Worm (Caenorhabditis elegans) whole organism, L1 larva: ENCODE data around the gene C07H6.2.

ENCODE experiments used
- C16A3.4 ChIP-seq: fragments of 150-350 bp; optimal IDR thresholded peaks from 2 replicates; lab custom pipeline; 2014; ENCODE audit warnings: missing biosample characterization, missing genetic modification characterization
- C34B4.2 ChIP-seq: sonication (generic microtip); optimal IDR thresholded peaks from 2 replicates; lab custom pipeline; 2017; ENCODE audit warnings: mild to moderate bottlenecking, missing genetic modification characterization, missing compliant biosample characterization
- aha-1 ChIP-seq: fragments of 150-350 bp; optimal IDR thresholded peaks from 2 replicates; lab custom pipeline; 2014; ENCODE audit warnings: missing biosample characterization, missing genetic modification characterization
- alr-1 ChIP-seq: fragments of 200-800 bp; sonication (Bioruptor generic); optimal IDR thresholded peaks from 2 replicates; lab custom pipeline; 2018; ENCODE audit warnings: borderline replicate concordance, mild to moderate bottlenecking, missing genetic modification characterization, missing compliant biosample characterization
- aly-2 ChIP-seq: fragments of 150-350 bp; optimal IDR thresholded peaks from 2 replicates; lab custom pipeline; 2014; ENCODE audit warnings: missing biosample characterization, missing genetic modification characterization
- ceh-88 ChIP-seq: fragments of 200-800 bp; sonication (Bioruptor generic); IDR thresholded peaks from 2 replicates; pipeline ENCODE4 v1.3.6; 2022; ENCODE audit warnings: missing genetic modification characterization, missing compliant biosample characterization
- ces-1 ChIP-seq: fragments of 150-350 bp; optimal IDR thresholded peaks from 2 replicates; lab custom pipeline; 2014; ENCODE audit warnings: missing biosample characterization, missing genetic modification reagents, missing genetic modification characterization
- dpl-1 ChIP-seq, 3 experiments: fragments of 150-350 bp in 2 of 3; sonication (generic microtip) in 1 of 3; optimal IDR thresholded peaks; 2 replicates each; lab custom pipeline; 2014 to 2017; ENCODE audit warnings: missing biosample characterization in 3 of 3, missing genetic modification characterization in 3 of 3, missing genetic modification reagents in 3 of 3
- dsc-1 ChIP-seq: sonication (generic microtip); optimal IDR thresholded peaks from 2 replicates; lab custom pipeline; 2016; ENCODE audit warnings: mild to moderate bottlenecking, missing genetic modification characterization, missing compliant biosample characterization
- elt-2 ChIP-seq: sonication (generic microtip); optimal IDR thresholded peaks from 2 replicates; lab custom pipeline; 2016; ENCODE audit warnings: missing genetic modification characterization, mild to moderate bottlenecking, inconsistent platforms, missing compliant biosample characterization, missing genetic modification reagents
- elt-3 ChIP-seq, 6 experiments: fragments of 150-350 bp in 1 of 6; sonication (generic microtip); optimal IDR thresholded peaks; 2 replicates each; lab custom pipeline; 2017 to 2018; ENCODE audit warnings: missing biosample characterization in 6 of 6, missing genetic modification characterization in 6 of 6, inconsistent platforms in 1 of 6
- ets-5 ChIP-seq: fragments of 200-800 bp; sonication (Bioruptor generic); IDR thresholded peaks from 2 replicates; pipeline ENCODE4 v1.3.6; 2022; ENCODE audit warnings: missing genetic modification characterization, missing compliant biosample characterization
- fkh-10 ChIP-seq: sonication (generic microtip); optimal IDR thresholded peaks from 2 replicates; lab custom pipeline; 2017; ENCODE audit warnings: missing biosample characterization, missing genetic modification reagents, missing genetic modification characterization
- fos-1 ChIP-seq: fragments of 150-350 bp; optimal IDR thresholded peaks from 2 replicates; lab custom pipeline; 2014; ENCODE audit warnings: missing biosample characterization, missing genetic modification characterization
- hpl-2 ChIP-seq: fragments of 150-350 bp; optimal IDR thresholded peaks from 2 replicates; lab custom pipeline; 2014; ENCODE audit warnings: missing biosample characterization, missing genetic modification reagents, missing genetic modification characterization
- irx-1 ChIP-seq: sonication (generic microtip); optimal IDR thresholded peaks from 2 replicates; lab custom pipeline; 2016; ENCODE audit warnings: missing genetic modification characterization, missing compliant biosample characterization
- isw-1 ChIP-seq: fragments of 200-800 bp; sonication (Bioruptor generic); IDR thresholded peaks from 2 replicates; pipeline ENCODE4 v1.3.6; 2022; ENCODE audit warnings: missing genetic modification characterization, missing compliant biosample characterization
- lin-14 ChIP-seq: fragments of 200-800 bp; sonication (Bioruptor generic); optimal IDR thresholded peaks from 2 replicates; lab custom pipeline; 2018; ENCODE audit warnings: mild to moderate bottlenecking, missing genetic modification characterization, moderate library complexity, missing compliant biosample characterization
- lin-15B ChIP-seq: fragments of 150-350 bp; sonication (generic microtip); optimal IDR thresholded peaks from 3 replicates; lab custom pipeline; 2014; ENCODE audit warnings: missing biosample characterization, missing genetic modification characterization
- lsy-2 ChIP-seq, 2 experiments: fragments of 150-350 bp; optimal IDR thresholded peaks; 2 replicates each; lab custom pipeline; 2014; ENCODE audit warnings: missing biosample characterization in 2 of 2, missing genetic modification characterization in 2 of 2
- mef-2 ChIP-seq: fragments of 150-350 bp; optimal IDR thresholded peaks from 2 replicates; lab custom pipeline; 2014; ENCODE audit warnings: missing biosample characterization, missing genetic modification characterization
- mep-1 ChIP-seq: fragments of 150-350 bp; optimal IDR thresholded peaks from 2 replicates; lab custom pipeline; 2014; ENCODE audit warnings: missing biosample characterization, missing genetic modification characterization
- nhr-19 ChIP-seq: fragments of 200-800 bp; sonication (Bioruptor generic); conservative IDR thresholded peaks from 2 replicates; pipeline ENCODE4 v1.3.6; 2022; ENCODE audit warnings: missing genetic modification characterization, missing compliant biosample characterization
- nhr-47 ChIP-seq: sonication (generic microtip); optimal IDR thresholded peaks from 2 replicates; lab custom pipeline; 2016; ENCODE audit warnings: mild to moderate bottlenecking, missing genetic modification characterization, moderate library complexity, missing compliant biosample characterization
- nhr-71 ChIP-seq: sonication (generic microtip); optimal IDR thresholded peaks from 2 replicates; lab custom pipeline; 2016; ENCODE audit warnings: mild to moderate bottlenecking, missing genetic modification characterization, moderate library complexity, missing compliant biosample characterization
- nhr-77 ChIP-seq: fragments of 150-350 bp; optimal IDR thresholded peaks from 2 replicates; lab custom pipeline; 2014; ENCODE audit warnings: missing biosample characterization, missing genetic modification characterization
- nhr-90 ChIP-seq: sonication (generic microtip); optimal IDR thresholded peaks from 2 replicates; lab custom pipeline; 2016; ENCODE audit warnings: mild to moderate bottlenecking, missing genetic modification characterization, missing compliant biosample characterization; ENCODE audit not compliant: poor library complexity
- pag-3 ChIP-seq: sonication (generic microtip); optimal IDR thresholded peaks from 2 replicates; lab custom pipeline; 2017; ENCODE audit warnings: missing genetic modification characterization, mild to moderate bottlenecking, missing compliant biosample characterization, antibody characterized with exemption, borderline replicate concordance; ENCODE audit not compliant: insufficient read depth
- pax-3 ChIP-seq: fragments of 200-800 bp; sonication (Bioruptor generic); optimal IDR thresholded peaks from 2 replicates; lab custom pipeline; 2018; ENCODE audit warnings: mild to moderate bottlenecking, missing genetic modification characterization, moderate library complexity, missing compliant biosample characterization
- rnt-1 ChIP-seq: sonication (generic microtip); optimal IDR thresholded peaks from 2 replicates; lab custom pipeline; 2016; ENCODE audit warnings: mild to moderate bottlenecking, missing genetic modification characterization, moderate library complexity, missing compliant biosample characterization
- skn-1 ChIP-seq: fragments of 150-350 bp; optimal IDR thresholded peaks from 2 replicates; lab custom pipeline; 2014; ENCODE audit warnings: missing biosample characterization, missing genetic modification characterization
- snu-23 ChIP-seq: sonication (generic microtip); optimal IDR thresholded peaks from 2 replicates; lab custom pipeline; 2016; ENCODE audit warnings: missing genetic modification characterization, missing compliant biosample characterization
- sptf-1 ChIP-seq: fragments of 150-350 bp; optimal IDR thresholded peaks from 2 replicates; lab custom pipeline; 2014; ENCODE audit warnings: missing biosample characterization, missing genetic modification characterization
- tlp-1 ChIP-seq: fragments of 150-350 bp; optimal IDR thresholded peaks from 2 replicates; lab custom pipeline; 2014; ENCODE audit warnings: missing biosample characterization, missing genetic modification characterization
- unc-98 ChIP-seq: fragments of 200-800 bp; sonication (Bioruptor generic); IDR thresholded peaks from 2 replicates; pipeline ENCODE4 v1.3.6; 2022; ENCODE audit warnings: missing genetic modification characterization, missing compliant biosample characterization
- zip-4 ChIP-seq: fragments of 200-800 bp; sonication (Bioruptor generic); optimal IDR thresholded peaks from 2 replicates; lab custom pipeline; 2018; ENCODE audit warnings: mild to moderate bottlenecking, missing genetic modification characterization, moderate library complexity, missing compliant biosample characterization
- ztf-11 ChIP-seq, 2 experiments: sonication (generic microtip); optimal IDR thresholded peaks; 2 replicates each; lab custom pipeline; 2016 to 2017; ENCODE audit warnings: missing genetic modification characterization in 2 of 2, missing biosample characterization in 1 of 2, missing compliant biosample characterization in 1 of 2

C07H6.2 gene

ce11 chrIII:7544211-7544610 is 23.4 kb downstream of the C07H6.2 start (continued):
- TF ChIP-seq dsc-1 (tag; lab: Kevin White, UChicago) (peak; percentile 16), elt-3 (tag; optimal IDR thresholded peaks at IDR 0.05; lab: Kevin White, UChicago) (no peak), nhr-71 (tag; lab: Kevin White, UChicago) (peak; percentile 48), tlp-1 (tag; lab: Kevin White, UChicago) (no peak), nhr-90 (no peak)

ce11 chrIII:7545189-7545588 is 24.4 kb downstream of the C07H6.2 start:
- TF ChIP-seq pag-3 (tag; lab: Kevin White, UChicago): no peak
- TF ChIP-seq mef-2 (tag; lab: Kevin White, UChicago): no peak
- TF ChIP-seq ztf-11 (tag; optimal IDR thresholded peaks at IDR 0.05; lab: Kevin White, UChicago): no peak
- no peak for TF ChIP-seq ceh-88
- TF ChIP-seq fos-1 (tag; lab: Kevin White, UChicago): no peak
- TF ChIP-seq nhr-77 (tag; lab: Kevin White, UChicago): no peak
- TF ChIP-seq elt-2 (tag; lab: Kevin White, UChicago): no peak
- TF ChIP-seq fkh-10: no peak
- TF ChIP-seq rnt-1 (tag; lab: Kevin White, UChicago): peak; percentile 47
- TF ChIP-seq ces-1 (GFP tag; lab: Kevin White, UChicago): no peak
- no peak for TF ChIP-seq irx-1 (tag; lab: Kevin White, UChicago)
- TF ChIP-seq nhr-19 (GFP tag; lab: Robert Waterston, UW): no peak
- TF ChIP-seq C16A3.4: no peak
- TF ChIP-seq lin-15B (tag; lab: Kevin White, UChicago): no peak
- TF ChIP-seq dpl-1 (GFP tag; optimal IDR thresholded peaks at IDR 0.05; lab: Kevin White, UChicago): no peak
- no peak for TF ChIP-seq isw-1 (GFP tag; lab: Robert Waterston, UW)
- no peak for TF ChIP-seq unc-98 (GFP tag; lab: Robert Waterston, UW)
- TF ChIP-seq sptf-1 (tag; lab: Kevin White, UChicago): no peak
- TF ChIP-seq zip-4: no peak
- TF ChIP-seq mep-1 (tag; lab: Kevin White, UChicago): no peak
- peak; percentile 3 for TF ChIP-seq snu-23 (GFP tag; lab: Kevin White, UChicago)
- peak in 1 of 2 experiments; percentile 15 for TF ChIP-seq lsy-2 (tag; optimal IDR thresholded peaks at IDR 0.05; lab: Kevin White, UChicago)
- no peak for TF ChIP-seq nhr-90
- peak; percentile 6 for TF ChIP-seq nhr-71 (tag; lab: Kevin White, UChicago)
- TF ChIP-seq nhr-47 (tag; lab: Kevin White, UChicago): no peak
- no peak for TF ChIP-seq C34B4.2
- TF ChIP-seq hpl-2 (GFP tag; lab: Kevin White, UChicago): no peak
- no peak for TF ChIP-seq aha-1 (tag; lab: Kevin White, UChicago)
- no peak for TF ChIP-seq dsc-1 (tag; lab: Kevin White, UChicago)
- no peak for TF ChIP-seq ets-5 (GFP tag; lab: Robert Waterston, UW)
- peak; percentile 32 for TF ChIP-seq lin-14 (GFP tag; lab: Kevin White, UChicago)
- TF ChIP-seq alr-1: no peak
- no peak for TF ChIP-seq aly-2 (tag; lab: Kevin White, UChicago)

- TF ChIP-seq skn-1 (tag; lab: Kevin White, UChicago): no peak
- peak; percentile 20 for TF ChIP-seq rnt-1 (tag; lab: Kevin White, UChicago)
- TF ChIP-seq nhr-71 (tag; lab: Kevin White, UChicago): peak; percentile 30
- 0 out of 2 replicates have a peak, but pooled peaks have one; percentile 9 for TF ChIP-seq nhr-19 (GFP tag; lab: Robert Waterston, UW)
- no peak for TF ChIP-seq irx-1 (tag; lab: Kevin White, UChicago)
- TF ChIP-seq dsc-1 (tag; lab: Kevin White, UChicago): no peak
- TF ChIP-seq lin-14 (GFP tag; lab: Kevin White, UChicago): peak; percentile 75
- TF ChIP-seq pag-3 (tag; lab: Kevin White, UChicago): peak; percentile 52
- TF ChIP-seq pax-3 (tag; lab: Kevin White, UChicago): no peak
- TF ChIP-seq nhr-47 (tag; lab: Kevin White, UChicago): no peak
- TF ChIP-seq, all 84 proteins: peak for 5
Measured at ce11 chrIII:7548963-7549362, 28.2 kb downstream of the C07H6.2 start.
